Worm (Caenorhabditis elegans): ENCODE measurements around the gene wdr-54.

Gene wdr-54

ce11 chrX:806515-806914 is 22.2 kb upstream of the wdr-54 start (continued):
- peak; percentile 72 for TF ChIP-seq cey-2 (tag; optimal IDR thresholded peaks at IDR 0.05; ENCODE audit: borderline replicate concordance, insufficient read depth)
- TF ChIP-seq lin-13 (GFP tag; optimal IDR thresholded peaks at IDR 0.05): peak; percentile 96
- TF ChIP-seq nhr-48 (tag; optimal IDR thresholded peaks at IDR 0.05): peak; percentile 96
- peak; percentile 78 for TF ChIP-seq mxl-2 (GFP tag; conservative IDR thresholded peaks at IDR 0.05)
- peak; percentile 100 for TF ChIP-seq hmg-1.1 (GFP tag; IDR thresholded peaks at IDR 0.05)
- peak; percentile 83 for TF ChIP-seq ceh-28 (tag; optimal IDR thresholded peaks at IDR 0.05)
- TF ChIP-seq zfp-2 (tag; optimal IDR thresholded peaks at IDR 0.05): peak; percentile 90
- TF ChIP-seq fos-1 (tag; optimal IDR thresholded peaks at IDR 0.05): peak; percentile 84
- peak; percentile 83 for TF ChIP-seq nhr-76 (tag; optimal IDR thresholded peaks at IDR 0.05)
- TF ChIP-seq zag-1 (tag; optimal IDR thresholded peaks at IDR 0.05): peak; percentile 92
- TF ChIP-seq unc-130 (GFP tag; optimal IDR thresholded peaks at IDR 0.05): no peak
- peak; percentile 91 for TF ChIP-seq nhr-25 (tag; optimal IDR thresholded peaks at IDR 0.05; ENCODE audit: borderline replicate concordance, insufficient read depth)
- TF ChIP-seq egl-43 (GFP tag; IDR thresholded peaks at IDR 0.05): peak; percentile 99
- peak; percentile 95 for TF ChIP-seq Y5F2A.4 (GFP tag; optimal IDR thresholded peaks at IDR 0.05)
- peak; percentile 47; the same call in 1 of the 2 replicates for TF ChIP-seq Y75B8A.6 (GFP tag; IDR thresholded peaks at IDR 0.05)
- TF ChIP-seq aha-1 (tag): peak; percentile 100
- TF ChIP-seq hlh-11 (tag; optimal IDR thresholded peaks at IDR 0.05): peak; percentile 97
- no peak for TF ChIP-seq tag-97 (GFP tag; IDR thresholded peaks at IDR 0.05)
- peak; percentile 17 to 62 for TF ChIP-seq ZK546.5 (tag; optimal IDR thresholded peaks at IDR 0.05)
- peak; percentile 99 for TF ChIP-seq vab-7 (GFP tag; IDR thresholded peaks at IDR 0.05)
- TF ChIP-seq mes-2 (tag; optimal IDR thresholded peaks at IDR 0.05; ENCODE audit: poor library complexity, severe bottlenecking): peak; percentile 98

ce11 chrX:810694-811093 is 18.0 kb upstream of the wdr-54 start, which contains the start of gene F25E2.2:
Gene F25E2.2, minus strand, starts transcription at chrX:810794.
- TF ChIP-seq ces-1 (GFP tag; optimal IDR thresholded peaks at IDR 0.05): no peak
- TF ChIP-seq set-16 (GFP tag; IDR thresholded peaks at IDR 0.05): no peak
- no peak for TF ChIP-seq nhr-28 (tag; optimal IDR thresholded peaks at IDR 0.05)
- no peak for TF ChIP-seq unc-130 (GFP tag; optimal IDR thresholded peaks at IDR 0.05)
- no peak for TF ChIP-seq ztf-11 (tag; optimal IDR thresholded peaks at IDR 0.05)
- TF ChIP-seq lin-1 (GFP tag; IDR thresholded peaks at IDR 0.05): no peak
- TF ChIP-seq F10B5.3 (tag; optimal IDR thresholded peaks at IDR 0.05): no peak
- TF ChIP-seq snpc-1.2 (GFP tag; IDR thresholded peaks at IDR 0.05): no peak
- TF ChIP-seq dpl-1 (GFP tag; optimal IDR thresholded peaks at IDR 0.05): no peak
- TF ChIP-seq fos-1 (tag; optimal IDR thresholded peaks at IDR 0.05): no peak
- no peak for TF ChIP-seq Y5F2A.4 (GFP tag; optimal IDR thresholded peaks at IDR 0.05)
- TF ChIP-seq mdl-1 (tag; optimal IDR thresholded peaks at IDR 0.05): no peak
- TF ChIP-seq F44E2.7 (GFP tag; IDR thresholded peaks at IDR 0.05): no peak
- TF ChIP-seq spr-1 (tag; optimal IDR thresholded peaks at IDR 0.05): no peak
- TF ChIP-seq lin-38 (GFP tag; IDR thresholded peaks at IDR 0.05): no peak

- TF ChIP-seq ztf-7 (tag; optimal IDR thresholded peaks at IDR 0.05): no peak
- peak; percentile 2 for TF ChIP-seq hlh-11 (tag; optimal IDR thresholded peaks at IDR 0.05)
- no peak for TF ChIP-seq nhr-42 (GFP tag; IDR thresholded peaks at IDR 0.05)
- TF ChIP-seq gei-8 (GFP tag; optimal IDR thresholded peaks at IDR 0.05): no peak
- no peak for TF ChIP-seq daf-8 (GFP tag; IDR thresholded peaks at IDR 0.05)
- TF ChIP-seq dmd-9 (GFP tag; IDR thresholded peaks at IDR 0.05): no peak
- TF ChIP-seq zip-11 (GFP tag; IDR thresholded peaks at IDR 0.05): no peak
- TF ChIP-seq hlh-30 (tag; optimal IDR thresholded peaks at IDR 0.05; ENCODE audit: insufficient read depth): peak; percentile 10
- TF ChIP-seq T20F7.1 (GFP tag; optimal IDR thresholded peaks at IDR 0.05): no peak
- TF ChIP-seq ces-1 (GFP tag; optimal IDR thresholded peaks at IDR 0.05): no peak
- peak in 1 of 2 experiments; percentile 38 for TF ChIP-seq daf-16 (GFP tag; optimal IDR thresholded peaks at IDR 0.05)
- TF ChIP-seq daf-16 (tag; optimal IDR thresholded peaks at IDR 0.05): peak; percentile 30
- TF ChIP-seq hif-1 (tag; optimal IDR thresholded peaks at IDR 0.05): no peak
- TF ChIP-seq Y75B8A.6 (GFP tag; IDR thresholded peaks at IDR 0.05): no peak
- TF ChIP-seq hmg-1.1 (GFP tag; IDR thresholded peaks at IDR 0.05): no peak
- TF ChIP-seq vab-7 (GFP tag; IDR thresholded peaks at IDR 0.05): no peak
- TF ChIP-seq dmd-6 (GFP tag; IDR thresholded peaks at IDR 0.05): peak; percentile 21; the same call in 1 of the 2 replicates
- peak; percentile 6 for TF ChIP-seq mes-2 (tag; optimal IDR thresholded peaks at IDR 0.05; ENCODE audit: poor library complexity, severe bottlenecking)
- TF ChIP-seq aha-1 (tag): no peak
- no peak for TF ChIP-seq mep-1 (tag; optimal IDR thresholded peaks at IDR 0.05)
- no peak for TF ChIP-seq nhr-237 (tag; optimal IDR thresholded peaks at IDR 0.05)
- no peak for TF ChIP-seq dmd-8 (GFP tag; IDR thresholded peaks at IDR 0.05)
Observed at ce11 chrX:812264-812663, 16.4 kb upstream of the wdr-54 start.
